Worm (Caenorhabditis elegans) whole organism, L3 larva: ENCODE results near the gene kxd-1.

Experiments used
- aly-2 ChIP-seq: fragments of 150-350 bp; optimal IDR thresholded peaks from 2 replicates; lab custom pipeline; 2014; ENCODE audit warnings: missing biosample characterization, missing genetic modification characterization
- ceh-16 ChIP-seq: sonication (generic microtip); optimal IDR thresholded peaks from 2 replicates; lab custom pipeline; 2017; ENCODE audit warnings: missing biosample characterization, missing genetic modification characterization
- ceh-28 ChIP-seq: fragments of 150-350 bp; optimal IDR thresholded peaks from 2 replicates; lab custom pipeline; 2014; ENCODE audit warnings: missing biosample characterization, missing genetic modification reagents, missing genetic modification characterization
- ceh-9 ChIP-seq: sonication (generic microtip); optimal IDR thresholded peaks from 2 replicates; lab custom pipeline; 2018; ENCODE audit warnings: missing biosample characterization, missing genetic modification characterization
- daf-12 ChIP-seq: fragments of 150-350 bp; optimal IDR thresholded peaks from 2 replicates; lab custom pipeline; 2014; ENCODE audit warnings: missing biosample characterization, missing genetic modification reagents, missing genetic modification characterization
- elt-1 ChIP-seq: fragments of 150-350 bp; optimal IDR thresholded peaks from 2 replicates; lab custom pipeline; 2014; ENCODE audit warnings: missing biosample characterization, missing genetic modification characterization
- elt-2 ChIP-seq: sonication (generic microtip); optimal IDR thresholded peaks from 2 replicates; lab custom pipeline; 2016; ENCODE audit warnings: missing genetic modification reagents, mild to moderate bottlenecking, missing genetic modification characterization, missing compliant biosample characterization
- elt-3 ChIP-seq, 3 experiments: fragments of 150-350 bp in 1 of 3; sonication (generic microtip) in 2 of 3; optimal IDR thresholded peaks; 2 replicates in 2 of 3; 4 replicates in 1 of 3; lab custom pipeline; 2014 to 2017; ENCODE audit warnings: missing biosample characterization in 3 of 3, missing genetic modification characterization in 3 of 3
- eor-1 ChIP-seq, 2 experiments: fragments of 150-350 bp; optimal IDR thresholded peaks; 2 replicates each; lab custom pipeline; 2014 to 2018; ENCODE audit warnings: missing biosample characterization in 2 of 2, missing genetic modification characterization in 2 of 2
- fkh-2 ChIP-seq: fragments of 150-350 bp; optimal IDR thresholded peaks from 2 replicates; lab custom pipeline; 2014; ENCODE audit warnings: missing biosample characterization, missing genetic modification reagents, missing genetic modification characterization
- fos-1 ChIP-seq: fragments of 150-350 bp; optimal IDR thresholded peaks from 2 replicates; lab custom pipeline; 2014; ENCODE audit warnings: missing biosample characterization, missing genetic modification characterization
- hmg-11 ChIP-seq: sonication (generic microtip); optimal IDR thresholded peaks from 2 replicates; lab custom pipeline; 2016; ENCODE audit warnings: missing genetic modification characterization, missing compliant biosample characterization
- jun-1 ChIP-seq: fragments of 150-350 bp; optimal IDR thresholded peaks from 2 replicates; lab custom pipeline; 2014; ENCODE audit warnings: missing biosample characterization, missing genetic modification reagents, missing genetic modification characterization
- lin-15B ChIP-seq: fragments of 150-350 bp; optimal IDR thresholded peaks from 2 replicates; lab custom pipeline; 2014; ENCODE audit warnings: missing biosample characterization, missing genetic modification characterization
- nfya-1 ChIP-seq: sonication (generic microtip); optimal IDR thresholded peaks from 2 replicates; lab custom pipeline; 2017; ENCODE audit warnings: missing genetic modification characterization, mild to moderate bottlenecking, missing compliant biosample characterization, antibody characterized with exemption, moderate library complexity; ENCODE audit not compliant: insufficient read depth
- nhr-12 ChIP-seq: fragments of 150-350 bp; optimal IDR thresholded peaks from 2 replicates; lab custom pipeline; 2014; ENCODE audit warnings: missing biosample characterization, missing genetic modification characterization
- nhr-23 ChIP-seq: fragments of 150-350 bp; optimal IDR thresholded peaks from 2 replicates; lab custom pipeline; 2014; ENCODE audit warnings: missing biosample characterization, missing genetic modification reagents, missing genetic modification characterization
- nhr-25 ChIP-seq: sonication (generic microtip); optimal IDR thresholded peaks from 2 replicates; lab custom pipeline; 2017; ENCODE audit warnings: missing biosample characterization, missing genetic modification characterization
- nhr-28 ChIP-seq: fragments of 150-350 bp; optimal IDR thresholded peaks from 2 replicates; lab custom pipeline; 2014; ENCODE audit warnings: missing biosample characterization, missing genetic modification characterization
- nhr-76 ChIP-seq: fragments of 150-350 bp; sonication (generic microtip); optimal IDR thresholded peaks from 5 replicates; lab custom pipeline; 2014; ENCODE audit warnings: missing biosample characterization, missing genetic modification characterization
- nhr-77 ChIP-seq: fragments of 150-350 bp; optimal IDR thresholded peaks from 2 replicates; lab custom pipeline; 2014; ENCODE audit warnings: missing biosample characterization, missing genetic modification characterization
- pqm-1 ChIP-seq: fragments of 150-350 bp; optimal IDR thresholded peaks from 2 replicates; lab custom pipeline; 2017; ENCODE audit warnings: missing biosample characterization, missing genetic modification characterization, inconsistent platforms
- sea-2 ChIP-seq: fragments of 150-350 bp; sonication (generic microtip); optimal IDR thresholded peaks from 4 replicates; lab custom pipeline; 2014; ENCODE audit warnings: missing biosample characterization, missing genetic modification reagents, missing genetic modification characterization
- skn-1 ChIP-seq: fragments of 150-350 bp; optimal IDR thresholded peaks from 2 replicates; lab custom pipeline; 2014; ENCODE audit warnings: missing biosample characterization, missing genetic modification characterization
- unc-39 ChIP-seq: sonication (generic microtip); optimal IDR thresholded peaks from 4 replicates; lab custom pipeline; 2017; ENCODE audit warnings: missing biosample characterization, missing genetic modification characterization
- ztf-11 ChIP-seq: fragments of 150-350 bp; optimal IDR thresholded peaks from 2 replicates; lab custom pipeline; 2014; ENCODE audit warnings: missing biosample characterization, missing genetic modification characterization
- ztf-4 ChIP-seq: fragments of 150-350 bp; optimal IDR thresholded peaks from 2 replicates; lab custom pipeline; 2014; ENCODE audit warnings: missing biosample characterization, missing genetic modification characterization

kxd-1 gene

ce11 chrV:7220973-7221519 is at the start of gene kxd-1, which contains the start of the genes C13F10.8 and C13F10.6:
TSS of gene kxd-1 (plus strand) at chrV:7221469.
TSS of gene C13F10.8 (minus strand) at chrV:7221023.
TSS of gene C13F10.6 (minus strand) at chrV:7221039.
- peak; percentile 6 for TF ChIP-seq nfya-1
- TF ChIP-seq hmg-11, result peak; percentile 28
- peak; percentile 3 for TF ChIP-seq nhr-23 (tag; lab: Kevin White, UChicago)
- peak; percentile 9 for TF ChIP-seq ceh-28 (tag; lab: Kevin White, UChicago)
- no peak for TF ChIP-seq elt-2 (tag; lab: Kevin White, UChicago)

DNA sequence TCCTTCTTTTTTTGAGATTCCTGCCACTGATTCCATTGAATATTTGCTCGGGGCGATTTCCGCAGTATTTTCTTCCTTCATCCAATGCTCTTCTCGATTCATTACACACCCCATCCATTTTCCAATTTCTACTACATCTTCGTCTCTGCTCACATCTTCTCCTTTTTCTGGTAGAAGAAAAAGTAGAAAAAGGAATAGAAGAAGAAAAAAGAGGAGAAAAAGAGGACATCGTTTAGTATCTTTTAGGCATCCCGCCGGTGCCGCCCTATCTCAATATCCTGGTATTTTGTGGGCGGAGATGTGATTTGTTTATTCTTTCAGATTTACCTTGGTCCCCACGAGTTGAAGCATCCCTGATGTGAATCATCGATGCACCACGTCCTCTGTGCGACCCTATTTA is 46.1 kb upstream of the kxd-1 start, which contains the start of gene lgc-39:
TSS of gene lgc-39 (plus strand) at position 301 of the 400 bp plus-strand sequence.
- no peak for TF ChIP-seq aly-2 (tag; lab: Kevin White, UChicago)

DNA sequence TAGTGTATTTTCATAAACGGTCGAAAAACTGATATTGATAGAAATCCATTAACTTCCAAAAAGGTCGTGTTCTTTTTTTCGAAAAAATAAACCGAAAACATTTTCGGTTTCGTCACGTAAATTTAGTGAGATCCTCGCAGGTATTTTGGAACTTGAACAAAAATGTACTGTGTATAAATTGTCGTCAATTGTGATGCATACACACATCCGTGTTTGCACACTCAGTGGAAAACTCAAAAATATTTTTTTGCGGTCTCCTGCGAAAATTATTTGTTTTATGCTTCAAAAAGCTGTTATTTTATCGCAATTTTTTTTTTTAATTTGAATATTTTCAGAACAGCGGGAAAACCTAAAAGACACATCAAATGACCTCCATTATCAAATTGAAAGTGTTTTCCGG is 42.4 kb upstream of the kxd-1 start, which contains the start of gene cpsf-2:
TSS of gene cpsf-2 (plus strand) at position 330 of the 400 bp plus-strand sequence.
- TF ChIP-seq elt-1 (tag; lab: Kevin White, UChicago), result no peak
- no peak for TF ChIP-seq nhr-76 (tag; lab: Kevin White, UChicago)
- TF ChIP-seq hmg-11, result peak; percentile 60
- peak; percentile 14 for TF ChIP-seq nfya-1
- TF ChIP-seq nhr-77, result no peak

DNA sequence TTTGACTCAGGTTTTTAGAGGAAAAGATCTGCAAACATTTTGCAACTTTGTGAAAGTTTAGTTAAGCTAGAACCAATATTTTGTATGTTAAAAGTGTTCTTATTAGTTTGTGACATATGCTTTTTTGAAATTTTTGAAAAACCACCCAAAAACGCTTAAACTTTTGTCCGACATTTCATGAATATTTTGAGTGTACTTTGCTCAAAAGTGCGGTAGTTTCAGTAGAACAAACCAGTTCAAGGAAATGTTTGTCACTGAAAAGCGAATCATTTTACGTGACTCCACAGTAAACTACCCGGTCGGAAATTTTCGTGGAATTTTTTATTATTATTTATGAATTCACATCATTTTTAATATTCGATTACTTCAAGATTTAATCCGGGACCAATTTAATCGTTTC is 36.7 kb upstream of the kxd-1 start, which contains the start of gene pitr-5:
TSS of gene pitr-5 (plus strand) at position 301 of the 400 bp plus-strand sequence.
- TF ChIP-seq nhr-28 (tag; lab: Kevin White, UChicago) (no peak), daf-12 (tag; lab: Kevin White, UChicago) (no peak), ceh-28 (tag; lab: Kevin White, UChicago) (no peak), nhr-12 (no peak)

ce11 chrV:7186599-7186998 is 34.7 kb upstream of the kxd-1 start:
- no peak for TF ChIP-seq ztf-11 (tag; lab: Kevin White, UChicago)
- TF ChIP-seq jun-1 (tag; lab: Kevin White, UChicago), result peak; percentile 73
- peak; percentile 82 for TF ChIP-seq elt-2 (tag; lab: Kevin White, UChicago)
- peak; percentile 77 for TF ChIP-seq pqm-1 (tag; lab: Kevin White, UChicago)
- no peak for TF ChIP-seq elt-3 (tag; optimal IDR thresholded peaks at IDR 0.05; lab: Kevin White, UChicago)
- no peak for TF ChIP-seq ceh-9 (tag; lab: Kevin White, UChicago)
- no peak for TF ChIP-seq ztf-4 (tag; lab: Kevin White, UChicago)
- TF ChIP-seq, all 47 proteins: peak for 3

DNA sequence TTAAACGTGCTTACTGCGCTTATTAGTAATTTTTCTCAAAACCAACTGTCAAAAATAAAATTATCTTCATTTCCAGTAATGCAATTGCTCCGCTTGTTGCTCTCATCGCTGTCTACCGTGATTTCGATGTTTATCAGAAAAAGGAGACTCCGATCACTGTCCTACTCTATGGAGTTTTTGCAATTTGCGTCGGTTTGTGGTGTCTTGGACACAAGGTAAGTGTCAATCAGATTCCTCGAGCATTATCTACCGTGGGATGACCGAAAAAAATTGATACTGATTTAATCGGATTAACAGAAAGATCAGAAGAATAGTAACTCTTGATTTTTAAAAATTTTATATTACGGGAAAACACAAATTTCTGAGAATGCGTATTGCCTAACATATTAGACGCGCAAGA is 34.0 kb upstream of the kxd-1 start:
- TF ChIP-seq nhr-28 (tag; lab: Kevin White, UChicago) (no peak), unc-39 (no peak), sea-2 (no peak), elt-2 (tag; lab: Kevin White, UChicago) (peak; percentile 29), eor-1 (tag; optimal IDR thresholded peaks at IDR 0.05; lab: Kevin White, UChicago) (no peak)

DNA sequence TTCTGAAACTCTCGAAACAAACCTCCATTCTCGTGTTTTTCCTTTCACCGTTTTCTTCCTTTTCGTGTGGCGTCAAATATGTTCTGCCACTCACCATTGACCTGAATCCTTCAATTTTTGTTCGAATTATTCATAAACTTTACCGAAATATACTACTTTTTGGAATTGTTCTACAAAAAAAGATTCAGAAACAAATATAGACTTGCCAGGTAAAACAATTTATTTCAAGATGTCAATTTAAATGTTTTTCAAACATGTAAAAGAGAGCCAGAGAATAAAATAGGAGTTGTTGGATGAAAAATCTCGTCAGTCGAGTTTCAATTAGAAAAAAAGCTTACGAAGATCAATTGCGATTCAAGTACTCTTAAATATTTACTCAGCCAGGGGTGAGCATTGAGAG is 27.7 kb upstream of the kxd-1 start, which contains the start of gene F09G2.8:
TSS of gene F09G2.8 (minus strand) at position 101 of the 400 bp plus-strand sequence.
- TF ChIP-seq nhr-76 (tag; lab: Kevin White, UChicago) (no peak), nhr-25 (tag; lab: Kevin White, UChicago) (no peak), ceh-16 (tag; lab: Kevin White, UChicago) (no peak), nfya-1 (no peak), ceh-28 (tag; lab: Kevin White, UChicago) (no peak), fkh-2 (no peak), elt-2 (tag; lab: Kevin White, UChicago) (no peak), daf-12 (tag; lab: Kevin White, UChicago) (no peak), aly-2 (tag; lab: Kevin White, UChicago) (no peak), fos-1 (tag; lab: Kevin White, UChicago) (no peak), skn-1 (tag; lab: Kevin White, UChicago) (no peak), lin-15B (tag; lab: Kevin White, UChicago) (no peak)
- TF ChIP-seq, all 47 proteins: peak for 0
